Worm (Caenorhabditis elegans): Measurements from ENCODE around the gene latd-1.

ce11 chrX:7866493-7866892 is 31.1 kb downstream of the latd-1 start:
- TF ChIP-seq ets-4 (GFP tag; optimal IDR thresholded peaks at IDR 0.05): no peak
- no peak for TF ChIP-seq ceh-79 (tag; optimal IDR thresholded peaks at IDR 0.05)
- no peak for TF ChIP-seq attf-5 (GFP tag; optimal IDR thresholded peaks at IDR 0.05)
- TF ChIP-seq cebp-1 (GFP tag; IDR thresholded peaks at IDR 0.05): no peak
- no peak for TF ChIP-seq cebp-1 (tag; optimal IDR thresholded peaks at IDR 0.05)
- no peak for TF ChIP-seq Y95B8A.8 (GFP tag; IDR thresholded peaks at IDR 0.05)
- TF ChIP-seq ama-1 (optimal IDR thresholded peaks at IDR 0.05): no peak
- TF ChIP-seq ama-1 (GFP tag; optimal IDR thresholded peaks at IDR 0.05): no peak
- no peak for TF ChIP-seq unc-130 (GFP tag; optimal IDR thresholded peaks at IDR 0.05)
- TF ChIP-seq lin-26 (GFP tag; IDR thresholded peaks at IDR 0.05): no peak
- TF ChIP-seq madf-10 (tag; optimal IDR thresholded peaks at IDR 0.05): no peak
- TF ChIP-seq ceh-27 (GFP tag; optimal IDR thresholded peaks at IDR 0.05): no peak
- no peak for TF ChIP-seq him-1 (tag; optimal IDR thresholded peaks at IDR 0.05)

Measured in whole organism, young adult.